Comparison of ENCODE assay signal across 1 fruit fly cellular context in the genomic region with DNA sequence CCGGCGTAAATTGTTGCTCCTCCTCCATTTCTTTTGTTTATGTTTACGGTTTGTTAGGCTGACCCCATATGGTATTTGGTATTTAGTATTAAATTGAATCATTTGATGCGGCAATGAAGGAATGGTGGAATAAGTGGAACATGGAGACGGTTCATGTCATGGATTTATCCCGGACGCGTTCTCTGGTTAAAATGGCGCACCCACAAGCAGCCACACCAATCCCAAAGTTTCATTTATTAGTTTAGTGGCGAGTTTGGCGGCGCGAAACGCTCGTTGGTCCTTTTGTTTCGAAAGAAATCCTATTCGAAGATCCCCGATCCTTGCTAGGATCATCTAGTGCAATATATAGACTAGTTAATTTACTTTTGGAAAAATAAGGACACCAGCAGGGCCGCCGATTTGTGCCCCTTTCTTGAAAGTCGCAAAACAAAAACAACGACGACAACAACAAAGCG.
TF ChIP-seq lines count a peak whose summit lies in the region.

Gene CG6685, minus strand, starts transcription at position 51 of the 455 bp plus-strand sequence.
Gene Dronc, plus strand, starts transcription at position 213 of the 455 bp plus-strand sequence.

TF ChIP-seq in whole organism, embryonic, 481 proteins besides CTCF, POLR2A, EP300 and RAD21 (continued from another document and continues in another):
- TF ChIP-seq CG4360 (GFP tag; IDR thresholded peaks at IDR 0.05; lab: Robert Waterston, UW) (peak; percentile 46; the same call in 1 of the 2 replicates), TFAM (GFP tag; optimal IDR thresholded peaks at IDR 0.05; lab: Kevin White, UChicago) (no peak), CG13424 (tag; optimal IDR thresholded peaks at IDR 0.05; lab: Kevin White, UChicago) (no peak), Bteb2 (GFP tag; optimal IDR thresholded peaks at IDR 0.05; lab: Kevin White, UChicago) (no peak), CG17361 (GFP tag; IDR thresholded peaks at IDR 0.05; lab: Robert Waterston, UW) (no peak), Six4 (GFP tag; optimal IDR thresholded peaks at IDR 0.05; lab: Kevin White, UChicago) (no peak), CG12071 (GFP tag; optimal IDR thresholded peaks at IDR 0.05; lab: Kevin White, UChicago) (no peak), al (GFP tag; IDR thresholded peaks at IDR 0.05; lab: Robert Waterston, UW) (no peak), ind (GFP tag; optimal IDR thresholded peaks at IDR 0.05; lab: Kevin White, UChicago) (no peak), CrebB (tag; optimal IDR thresholded peaks at IDR 0.05; lab: Kevin White, UChicago) (no peak), unc-4 (GFP tag; IDR thresholded peaks at IDR 0.05; lab: Robert Waterston, UW; ENCODE audit: partially characterized antibody) (no peak), Lhr (GFP tag; optimal IDR thresholded peaks at IDR 0.05; lab: Kevin White, UChicago) (peak; percentile 87), CG30431 (GFP tag; optimal IDR thresholded peaks at IDR 0.05; lab: Kevin White, UChicago) (no peak), Kr (GFP tag; optimal IDR thresholded peaks at IDR 0.05; lab: Kevin White, UChicago) (no peak), CG7786 (GFP tag; optimal IDR thresholded peaks at IDR 0.05; lab: Kevin White, UChicago) (no peak), Scr (GFP tag; IDR thresholded peaks at IDR 0.05; lab: Robert Waterston, UW; ENCODE audit: partially characterized antibody) (no peak), CG31441 (GFP tag; IDR thresholded peaks at IDR 0.05; lab: Robert Waterston, UW) (no peak), Dll (GFP tag; IDR thresholded peaks at IDR 0.05; lab: Robert Waterston, UW; ENCODE audit: partially characterized antibody) (no peak), CG6254 (GFP tag; optimal IDR thresholded peaks at IDR 0.05; lab: Kevin White, UChicago) (no peak), HHEX (GFP tag; optimal IDR thresholded peaks at IDR 0.05; lab: Kevin White, UChicago) (no peak), tll (GFP tag; optimal IDR thresholded peaks at IDR 0.05; lab: Kevin White, UChicago) (no peak), CG14050 (GFP tag; IDR thresholded peaks at IDR 0.05; lab: Robert Waterston, UW) (no peak), croc (GFP tag; conservative IDR thresholded peaks at IDR 0.05; lab: Robert Waterston, UW) (no peak), sna (GFP tag; IDR thresholded peaks at IDR 0.05; lab: Robert Waterston, UW; ENCODE audit: partially characterized antibody) (peak; percentile 36; the same call in 1 of the 2 replicates), bab2 (GFP tag; optimal IDR thresholded peaks at IDR 0.05; lab: Kevin White, UChicago) (no peak), gcm2 (GFP tag; optimal IDR thresholded peaks at IDR 0.05; lab: Kevin White, UChicago) (no peak), CG12769 (tag; optimal IDR thresholded peaks at IDR 0.05; lab: Kevin White, UChicago) (peak; percentile 36), E2f2 (GFP tag; IDR thresholded peaks at IDR 0.05; lab: Robert Waterston, UW) (peak; percentile 65; the same call in 1 of the 2 replicates), lab (GFP tag; optimal IDR thresholded peaks at IDR 0.05; lab: Kevin White, UChicago) (no peak), hbn (GFP tag; IDR thresholded peaks at IDR 0.05; lab: Robert Waterston, UW; ENCODE audit: partially characterized antibody) (no peak), repo (GFP tag; optimal IDR thresholded peaks at IDR 0.05; lab: Kevin White, UChicago) (no peak), tup (GFP tag; optimal IDR thresholded peaks at IDR 0.05; lab: Kevin White, UChicago) (no peak), CG2199 (GFP tag; IDR thresholded peaks at IDR 0.05; lab: Robert Waterston, UW) (no peak), CG10959 (GFP tag; IDR thresholded peaks at IDR 0.05; lab: Robert Waterston, UW) (no peak), CG8478 (optimal IDR thresholded peaks at IDR 0.05; lab: Kevin White, UChicago) (no peak), crp (GFP tag; optimal IDR thresholded peaks at IDR 0.05; lab: Kevin White, UChicago) (peak in 1 of 2 experiments; percentile 86), chm (GFP tag; IDR thresholded peaks at IDR 0.05; lab: Robert Waterston, UW) (no peak), fd64A (GFP tag; optimal IDR thresholded peaks at IDR 0.05; lab: Kevin White, UChicago) (no peak), Hmx (GFP tag; optimal IDR thresholded peaks at IDR 0.05; lab: Kevin White, UChicago) (no peak), Sry-β (GFP tag; optimal IDR thresholded peaks at IDR 0.05; lab: Kevin White, UChicago) (no peak), bsh (GFP tag; optimal IDR thresholded peaks at IDR 0.05; lab: Kevin White, UChicago) (no peak), pfk (GFP tag; optimal IDR thresholded peaks at IDR 0.05; lab: Kevin White, UChicago) (peak; percentile 95), CG9797 (GFP tag; optimal IDR thresholded peaks at IDR 0.05; lab: Kevin White, UChicago) (peak; percentile 85), Doc3 (GFP tag; IDR thresholded peaks at IDR 0.05; lab: Robert Waterston, UW; ENCODE audit: partially characterized antibody) (no peak), prd (optimal IDR thresholded peaks at IDR 0.05; lab: Kevin White, UChicago) (no peak), prd (GFP tag; IDR thresholded peaks at IDR 0.05; lab: Robert Waterston, UW) (no peak), Myb (GFP tag; optimal IDR thresholded peaks at IDR 0.05; lab: Kevin White, UChicago) (peak; percentile 59), CG15514 (GFP tag; optimal IDR thresholded peaks at IDR 0.05; lab: Kevin White, UChicago) (peak; percentile 83), danr (GFP tag; IDR thresholded peaks at IDR 0.05; lab: Robert Waterston, UW) (no peak), ash1 (GFP tag; optimal IDR thresholded peaks at IDR 0.05; lab: Kevin White, UChicago) (no peak), CG8765 (GFP tag; IDR thresholded peaks at IDR 0.05; lab: Robert Waterston, UW) (no peak), stc (GFP tag; IDR thresholded peaks at IDR 0.05; lab: Robert Waterston, UW) (no peak), CG10565 (GFP tag; optimal IDR thresholded peaks at IDR 0.05; lab: Kevin White, UChicago) (no peak), CG12236 (GFP tag; optimal IDR thresholded peaks at IDR 0.05; lab: Kevin White, UChicago) (no peak), sqz (GFP tag; optimal IDR thresholded peaks at IDR 0.05; lab: Kevin White, UChicago) (no peak), corto (GFP tag; optimal IDR thresholded peaks at IDR 0.05; lab: Kevin White, UChicago) (no peak), NK7.1 (GFP tag; optimal IDR thresholded peaks at IDR 0.05; lab: Kevin White, UChicago) (no peak), run (tag; optimal IDR thresholded peaks at IDR 0.05; lab: Kevin White, UChicago) (no peak), ranshi (GFP tag; IDR thresholded peaks at IDR 0.05; lab: Robert Waterston, UW) (no peak), CkIIα-i1 (GFP tag; IDR thresholded peaks at IDR 0.05; lab: Robert Waterston, UW) (no peak), Ada2b (GFP tag; IDR thresholded peaks at IDR 0.05; lab: Robert Waterston, UW) (no peak), D19B (GFP tag; optimal IDR thresholded peaks at IDR 0.05; lab: Kevin White, UChicago) (no peak), CG1792 (GFP tag; optimal IDR thresholded peaks at IDR 0.05; lab: Kevin White, UChicago) (peak; percentile 7), schlank (tag; optimal IDR thresholded peaks at IDR 0.05; lab: Kevin White, UChicago) (no peak), nerfin-2 (GFP tag; IDR thresholded peaks at IDR 0.05; lab: Robert Waterston, UW; ENCODE audit: partially characterized antibody) (no peak), Fer2 (tag; optimal IDR thresholded peaks at IDR 0.05; lab: Kevin White, UChicago) (no peak), crc (GFP tag; optimal IDR thresholded peaks at IDR 0.05; lab: Kevin White, UChicago) (no peak), CG10147 (GFP tag; optimal IDR thresholded peaks at IDR 0.05; lab: Kevin White, UChicago) (peak; percentile 20), CG13624 (GFP tag; optimal IDR thresholded peaks at IDR 0.05; lab: Kevin White, UChicago) (peak; percentile 30), CG13775 (GFP tag; optimal IDR thresholded peaks at IDR 0.05; lab: Kevin White, UChicago) (no peak), row (GFP tag; IDR thresholded peaks at IDR 0.05; lab: Robert Waterston, UW) (no peak), Sox102F (GFP tag; optimal IDR thresholded peaks at IDR 0.05; lab: Kevin White, UChicago) (no peak), Mrtf (GFP tag; IDR thresholded peaks at IDR 0.05; lab: Robert Waterston, UW) (no peak), CG18262 (tag; optimal IDR thresholded peaks at IDR 0.05; lab: Kevin White, UChicago) (no peak), CG12219 (GFP tag; optimal IDR thresholded peaks at IDR 0.05; lab: Kevin White, UChicago) (no peak), CG17802 (tag; optimal IDR thresholded peaks at IDR 0.05; lab: Kevin White, UChicago) (no peak), CG3407 (GFP tag; optimal IDR thresholded peaks at IDR 0.05; lab: Kevin White, UChicago) (no peak), CG3995 (GFP tag; optimal IDR thresholded peaks at IDR 0.05; lab: Kevin White, UChicago) (no peak), oc (tag; optimal IDR thresholded peaks at IDR 0.05; lab: Kevin White, UChicago) (no peak), CG8924 (tag; optimal IDR thresholded peaks at IDR 0.05; lab: Kevin White, UChicago) (no peak), CG31365 (tag; optimal IDR thresholded peaks at IDR 0.05; lab: Kevin White, UChicago) (no peak), kah (GFP tag; optimal IDR thresholded peaks at IDR 0.05; lab: Kevin White, UChicago) (no peak), D (optimal IDR thresholded peaks at IDR 0.05; lab: Kevin White, UChicago) (no peak), D (GFP tag; optimal IDR thresholded peaks at IDR 0.05; lab: Kevin White, UChicago) (no peak), Mad (GFP tag; optimal IDR thresholded peaks at IDR 0.05; lab: Kevin White, UChicago) (no peak), gsb-n (tag; optimal IDR thresholded peaks at IDR 0.05; lab: Kevin White, UChicago) (peak; percentile 65), Ets65A (GFP tag; lab: Kevin White, UChicago) (peak; percentile 43), jumu (GFP tag; optimal IDR thresholded peaks at IDR 0.05; lab: Kevin White, UChicago) (no peak), CG11560 (tag; IDR thresholded peaks at IDR 0.05; lab: Robert Waterston, UW) (no peak), onecut (GFP tag; IDR thresholded peaks at IDR 0.05; lab: Robert Waterston, UW) (0 out of 2 replicates have a peak, but pooled peaks have one; percentile 29), vnd (GFP tag; IDR thresholded peaks at IDR 0.05; lab: Robert Waterston, UW; ENCODE audit: partially characterized antibody) (no peak), CG4404 (GFP tag; IDR thresholded peaks at IDR 0.05; lab: Robert Waterston, UW) (no peak), her (GFP tag; optimal IDR thresholded peaks at IDR 0.05; lab: Kevin White, UChicago) (no peak), Ptx1 (GFP tag; IDR thresholded peaks at IDR 0.05; lab: Robert Waterston, UW) (no peak), amos (GFP tag; IDR thresholded peaks at IDR 0.05; lab: Robert Waterston, UW; ENCODE audit: partially characterized antibody) (no peak; the same call in 1 of the 2 replicates), Usf (GFP tag; optimal IDR thresholded peaks at IDR 0.05; lab: Kevin White, UChicago) (no peak), jigr1 (GFP tag; IDR thresholded peaks at IDR 0.05; lab: Robert Waterston, UW) (no peak), ewg (GFP tag; optimal IDR thresholded peaks at IDR 0.05; lab: Kevin White, UChicago) (peak; percentile 14), zf30C (GFP tag; optimal IDR thresholded peaks at IDR 0.05; lab: Kevin White, UChicago) (no peak), fd102C (GFP tag; optimal IDR thresholded peaks at IDR 0.05; lab: Kevin White, UChicago) (no peak), CG11085 (GFP tag; IDR thresholded peaks at IDR 0.05; lab: Robert Waterston, UW) (no peak), CG7839 (tag; optimal IDR thresholded peaks at IDR 0.05; lab: Kevin White, UChicago) (no peak), shn (GFP tag; optimal IDR thresholded peaks at IDR 0.05; lab: Kevin White, UChicago) (no peak), ham (GFP tag; IDR thresholded peaks at IDR 0.05; lab: Robert Waterston, UW) (no peak), chn (GFP tag; optimal IDR thresholded peaks at IDR 0.05; lab: Kevin White, UChicago) (no peak), CG31224 (GFP tag; IDR thresholded peaks at IDR 0.05; lab: Robert Waterston, UW) (no peak), sob (GFP tag; IDR thresholded peaks at IDR 0.05; lab: Robert Waterston, UW) (no peak), PHDP (tag; optimal IDR thresholded peaks at IDR 0.05; lab: Kevin White, UChicago) (no peak), CG17568 (GFP tag; optimal IDR thresholded peaks at IDR 0.05; lab: Kevin White, UChicago) (no peak), kay (GFP tag; optimal IDR thresholded peaks at IDR 0.05; lab: Kevin White, UChicago) (no peak), CG34224 (GFP tag; IDR thresholded peaks at IDR 0.05; lab: Robert Waterston, UW; ENCODE audit: partially characterized antibody) (no peak), CG5245 (GFP tag; optimal IDR thresholded peaks at IDR 0.05; lab: Kevin White, UChicago) (no peak), Dip3 (GFP tag; optimal IDR thresholded peaks at IDR 0.05; lab: Kevin White, UChicago) (no peak), Bgb (GFP tag; IDR thresholded peaks at IDR 0.05; lab: Robert Waterston, UW; ENCODE audit: partially characterized antibody) (no peak; the same call in 1 of the 2 replicates), Poxn (GFP tag; IDR thresholded peaks at IDR 0.05; lab: Robert Waterston, UW) (no peak), CG1647 (GFP tag; optimal IDR thresholded peaks at IDR 0.05; lab: Kevin White, UChicago) (no peak), wor (GFP tag; IDR thresholded peaks at IDR 0.05; lab: Robert Waterston, UW) (no peak), HLH54F (GFP tag; optimal IDR thresholded peaks at IDR 0.05; lab: Kevin White, UChicago) (no peak), CG11247 (GFP tag; IDR thresholded peaks at IDR 0.05; lab: Robert Waterston, UW) (no peak), Hr39 (optimal IDR thresholded peaks at IDR 0.05; lab: Kevin White, UChicago) (no peak), Nf-YC (tag; optimal IDR thresholded peaks at IDR 0.05; lab: Kevin White, UChicago) (no peak), otp (GFP tag; IDR thresholded peaks at IDR 0.05; lab: Robert Waterston, UW) (no peak), BtbVII (GFP tag; optimal IDR thresholded peaks at IDR 0.05; lab: Kevin White, UChicago) (no peak), jing (GFP tag; optimal IDR thresholded peaks at IDR 0.05; lab: Kevin White, UChicago) (no peak), CG32767 (GFP tag; IDR thresholded peaks at IDR 0.05; lab: Robert Waterston, UW) (no peak), Tbp (GFP tag; optimal IDR thresholded peaks at IDR 0.05; lab: Kevin White, UChicago) (no peak), MBD-R2 (GFP tag; IDR thresholded peaks at IDR 0.05; lab: Robert Waterston, UW) (peak; percentile 96), CG7556 (GFP tag; optimal IDR thresholded peaks at IDR 0.05; lab: Kevin White, UChicago) (no peak), pho (GFP tag; optimal IDR thresholded peaks at IDR 0.05; lab: Kevin White, UChicago) (no peak), gcm (GFP tag; optimal IDR thresholded peaks at IDR 0.05; lab: Kevin White, UChicago) (no peak), CG7963 (GFP tag; IDR thresholded peaks at IDR 0.05; lab: Robert Waterston, UW; ENCODE audit: partially characterized antibody) (no peak), toy (GFP tag; IDR thresholded peaks at IDR 0.05; lab: Robert Waterston, UW) (no peak)
